Fruit fly (Drosophila melanogaster) whole organism, pupa: ENCODE data around the gene sphinx1.

Experiments
- CG10348 ChIP-seq: fragments of 200-800 bp; sonication (Bioruptor generic); IDR thresholded peaks from 2 replicates; pipeline ENCODE4 v1.3.6; 2022; ENCODE audit warnings: missing biosample characterization, missing genetic modification characterization
- CG12605 ChIP-seq: fragments of 200-800 bp; sonication (Bioruptor generic); IDR thresholded peaks from 2 replicates; pipeline ENCODE4 v1.3.6; 2022; ENCODE audit warnings: missing biosample characterization, missing genetic modification characterization
- CG15710 ChIP-seq: fragments of 200-800 bp; sonication (Bioruptor generic); optimal IDR thresholded peaks from 2 replicates; lab custom pipeline; 2018; ENCODE audit warnings: missing biosample characterization, mild to moderate bottlenecking, missing genetic modification characterization, moderate library complexity
- CG8301 ChIP-seq: fragments of 200-800 bp; sonication (Bioruptor generic); optimal IDR thresholded peaks from 2 replicates; lab custom pipeline; 2018; ENCODE audit warnings: missing biosample characterization, mild to moderate bottlenecking, missing genetic modification characterization
- D1 ChIP-seq: fragments of 200-800 bp; sonication (Bioruptor generic); optimal IDR thresholded peaks from 2 replicates; lab custom pipeline; 2018; ENCODE audit warnings: missing biosample characterization, mild to moderate bottlenecking, missing genetic modification characterization, moderate library complexity
- Ets98B ChIP-seq: fragments of 200-800 bp; sonication (Bioruptor generic); IDR thresholded peaks from 2 replicates; pipeline ENCODE4 v1.3.6; 2022; ENCODE audit warnings: missing biosample characterization, missing genetic modification characterization
- fd96Ca ChIP-seq: fragments of 200-800 bp; sonication (Bioruptor generic); IDR thresholded peaks from 3 replicates; pipeline ENCODE4 v1.3.6; 2022; ENCODE audit warnings: missing biosample characterization, missing genetic modification characterization
- rn ChIP-seq: fragments of 200-800 bp; sonication (Bioruptor generic); IDR thresholded peaks from 2 replicates; pipeline ENCODE4 v1.3.6; 2022; ENCODE audit warnings: missing biosample characterization, missing genetic modification characterization

- no peak for TF ChIP-seq Ets98B (GFP tag; lab: Robert Waterston, UW)
- no peak for TF ChIP-seq fd96Ca (GFP tag; lab: Robert Waterston, UW)
- TF ChIP-seq CG8301 (tag; lab: Kevin White, UChicago) = no peak
- no peak for TF ChIP-seq CG15710 (tag; lab: Kevin White, UChicago)
- no peak for TF ChIP-seq CG10348 (GFP tag; lab: Robert Waterston, UW)
- TF ChIP-seq CG12605 (GFP tag; lab: Robert Waterston, UW) = no peak
- TF ChIP-seq D1 = no peak
- no peak for TF ChIP-seq rn
Observed at dm6 chr3L:7399770-7400169, 39.4 kb downstream of the sphinx1 start, which contains the start of gene CG18417.
